Fruit fly (Drosophila melanogaster) whole organism, embryonic: ENCODE measurements around the gene CG3349.

Experiments
- B-H1 ChIP-seq: fragments of 200-800 bp; sonication (Bioruptor generic); IDR thresholded peaks from 3 replicates; pipeline ENCODE4 v1.3.6; 2022; ENCODE audit warnings: missing biosample characterization, missing genetic modification characterization
- B-H2 ChIP-seq: fragments of 200-800 bp; sonication (Bioruptor generic); optimal IDR thresholded peaks from 2 replicates; lab custom pipeline; 2018; ENCODE audit warnings: missing biosample characterization, mild to moderate bottlenecking, missing genetic modification characterization
- CG11560 ChIP-seq: fragments of 200-800 bp; sonication (Bioruptor generic); IDR thresholded peaks from 3 replicates; pipeline ENCODE4 v1.3.6; 2022; ENCODE audit warnings: missing biosample characterization, missing genetic modification characterization
- CG12391 ChIP-seq: fragments of 200-800 bp; sonication (Bioruptor generic); optimal IDR thresholded peaks from 3 replicates; lab custom pipeline; 2018; ENCODE audit warnings: missing biosample characterization, mild to moderate bottlenecking, missing genetic modification characterization, moderate library complexity
- CG13624 ChIP-seq: fragments of 200-800 bp; sonication (Bioruptor generic); optimal IDR thresholded peaks from 2 replicates; lab custom pipeline; 2016; ENCODE audit warnings: missing biosample characterization, missing genetic modification characterization
- CG15011 ChIP-seq: fragments of 200-800 bp; sonication (Bioruptor generic); optimal IDR thresholded peaks from 3 replicates; lab custom pipeline; 2018; ENCODE audit warnings: missing biosample characterization, mild to moderate bottlenecking, missing genetic modification characterization
- CG15073 ChIP-seq: fragments of 200-800 bp; sonication (Bioruptor generic); optimal IDR thresholded peaks from 2 replicates; lab custom pipeline; 2016; ENCODE audit warnings: missing biosample characterization, missing genetic modification characterization
- CG16863 ChIP-seq: fragments of 200-800 bp; sonication (Bioruptor generic); optimal IDR thresholded peaks from 3 replicates; lab custom pipeline; 2016; ENCODE audit warnings: missing biosample characterization, missing genetic modification characterization
- CG17361 ChIP-seq: fragments of 200-800 bp; sonication (Bioruptor generic); IDR thresholded peaks from 3 replicates; pipeline ENCODE4 v1.3.6; 2022; ENCODE audit warnings: missing biosample characterization, missing genetic modification characterization
- CG1792 ChIP-seq: fragments of 200-800 bp; sonication (Bioruptor generic); optimal IDR thresholded peaks from 2 replicates; lab custom pipeline; 2016; ENCODE audit warnings: missing biosample characterization, missing genetic modification characterization
- CG18764 ChIP-seq: fragments of 200-800 bp; sonication (Bioruptor generic); optimal IDR thresholded peaks from 3 replicates; lab custom pipeline; 2016; ENCODE audit warnings: missing biosample characterization, missing genetic modification characterization
- CG2875 ChIP-seq: fragments of 200-800 bp; sonication (Bioruptor generic); optimal IDR thresholded peaks from 2 replicates; lab custom pipeline; 2017; ENCODE audit warnings: missing biosample characterization, mild to moderate bottlenecking, missing genetic modification characterization, missing genetic modification reagents
- CG30020 ChIP-seq: fragments of 200-800 bp; optimal IDR thresholded peaks from 2 replicates; lab custom pipeline; 2019; ENCODE audit warnings: missing biosample characterization, mild to moderate bottlenecking, missing genetic modification characterization, moderate library complexity
- CG33213 ChIP-seq: fragments of 200-800 bp; sonication (Bioruptor generic); optimal IDR thresholded peaks from 3 replicates; lab custom pipeline; 2016; ENCODE audit warnings: missing biosample characterization, missing genetic modification characterization
- CG3838 ChIP-seq: fragments of 200-800 bp; sonication (Bioruptor generic); optimal IDR thresholded peaks from 3 replicates; lab custom pipeline; 2016; ENCODE audit warnings: missing biosample characterization, missing genetic modification characterization
- CG3847 ChIP-seq: fragments of 200-800 bp; sonication (Bioruptor generic); IDR thresholded peaks from 2 replicates; pipeline ENCODE4 v1.3.6; 2022; ENCODE audit warnings: missing biosample characterization, missing genetic modification characterization
- CG4617 ChIP-seq: fragments of 200-800 bp; sonication (Bioruptor generic); optimal IDR thresholded peaks from 3 replicates; lab custom pipeline; 2016; ENCODE audit warnings: missing biosample characterization, missing genetic modification characterization, borderline replicate concordance
- CG6254 ChIP-seq: fragments of 200-800 bp; sonication (Bioruptor generic); optimal IDR thresholded peaks from 3 replicates; lab custom pipeline; 2017; ENCODE audit warnings: mild to moderate bottlenecking, missing biosample characterization, missing genetic modification reagents, missing genetic modification characterization
- CG6683 ChIP-seq: fragments of 200-800 bp; sonication (Bioruptor generic); optimal IDR thresholded peaks from 2 replicates; lab custom pipeline; 2017; ENCODE audit warnings: missing biosample characterization, mild to moderate bottlenecking, missing genetic modification characterization, missing genetic modification reagents
- CG7372 ChIP-seq: fragments of 200-800 bp; sonication (Bioruptor generic); IDR thresholded peaks from 2 replicates; pipeline ENCODE4 v1.3.6; 2022; ENCODE audit warnings: missing biosample characterization, missing genetic modification characterization
- CG7556 ChIP-seq: fragments of 200-800 bp; sonication (Bioruptor generic); optimal IDR thresholded peaks from 2 replicates; lab custom pipeline; 2017; ENCODE audit warnings: missing biosample characterization, mild to moderate bottlenecking, missing genetic modification characterization
- Chrac-16 ChIP-seq: fragments of 200-800 bp; sonication (Bioruptor generic); optimal IDR thresholded peaks from 3 replicates; lab custom pipeline; 2016; ENCODE audit warnings: missing biosample characterization, missing genetic modification characterization
- D19A ChIP-seq: fragments of 200-800 bp; optimal IDR thresholded peaks from 3 replicates; lab custom pipeline; 2019; ENCODE audit warnings: missing biosample characterization, mild to moderate bottlenecking, missing genetic modification characterization, moderate library complexity
- Fer1 ChIP-seq: fragments of 200-800 bp; sonication (Bioruptor generic); optimal IDR thresholded peaks from 2 replicates; lab custom pipeline; 2017; ENCODE audit warnings: missing biosample characterization, mild to moderate bottlenecking, missing genetic modification characterization
- HLH4C ChIP-seq: fragments of 200-800 bp; sonication (Bioruptor generic); IDR thresholded peaks from 3 replicates; pipeline ENCODE4 v1.3.6; 2022; ENCODE audit warnings: missing biosample characterization, missing genetic modification characterization; ENCODE audit not compliant: partially characterized antibody
- HmgZ ChIP-seq: fragments of 200-800 bp; sonication (Bioruptor generic); optimal IDR thresholded peaks from 2 replicates; lab custom pipeline; 2018; ENCODE audit warnings: missing biosample characterization, mild to moderate bottlenecking, missing genetic modification characterization
- Kr ChIP-seq: fragments of 200-800 bp; sonication (Bioruptor generic); optimal IDR thresholded peaks from 2 replicates; lab custom pipeline; 2017; ENCODE audit warnings: missing biosample characterization, mild to moderate bottlenecking, missing genetic modification characterization
- Mad ChIP-seq: fragments of 200-800 bp; sonication (Bioruptor generic); optimal IDR thresholded peaks from 2 replicates; lab custom pipeline; 2016; ENCODE audit warnings: missing biosample characterization, missing genetic modification characterization
- Opbp ChIP-seq: fragments of 200-800 bp; sonication (Bioruptor generic); IDR thresholded peaks from 3 replicates; pipeline ENCODE4 v1.3.6; 2022; ENCODE audit warnings: missing biosample characterization, missing genetic modification characterization; ENCODE audit not compliant: partially characterized antibody
- Pdp1 ChIP-seq, 2 experiments: fragments of 200-800 bp; sonication (Bioruptor generic); optimal IDR thresholded peaks; 3 replicates each; lab custom pipeline; 2016; ENCODE audit warnings: missing biosample characterization in 2 of 2, missing genetic modification characterization in 2 of 2, mild to moderate bottlenecking in 1 of 2, moderate library complexity in 1 of 2
- Ptx1 ChIP-seq: fragments of 200-800 bp; sonication (Bioruptor generic); IDR thresholded peaks from 2 replicates; pipeline ENCODE4 v1.3.6; 2022; ENCODE audit warnings: missing biosample characterization, missing genetic modification characterization
- Rfx ChIP-seq: fragments of 200-800 bp; sonication (Bioruptor generic); IDR thresholded peaks from 2 replicates; pipeline ENCODE4 v1.3.6; 2022; ENCODE audit warnings: missing biosample characterization, missing genetic modification characterization
- Side ChIP-seq: fragments of 200-800 bp; sonication (Bioruptor generic); optimal IDR thresholded peaks from 2 replicates; lab custom pipeline; 2016; ENCODE audit warnings: missing biosample characterization, missing genetic modification characterization
- Sox102F ChIP-seq: fragments of 200-800 bp; sonication (Bioruptor generic); optimal IDR thresholded peaks from 2 replicates; lab custom pipeline; 2018; ENCODE audit warnings: missing biosample characterization, mild to moderate bottlenecking, missing genetic modification characterization, moderate library complexity
- bbx ChIP-seq: fragments of 200-800 bp; sonication (Bioruptor generic); IDR thresholded peaks from 2 replicates; pipeline ENCODE4 v1.3.6; 2022; ENCODE audit warnings: missing biosample characterization, missing genetic modification characterization; ENCODE audit not compliant: partially characterized antibody
- caup ChIP-seq: fragments of 200-800 bp; sonication (Bioruptor generic); optimal IDR thresholded peaks from 3 replicates; lab custom pipeline; 2017; ENCODE audit warnings: missing biosample characterization, mild to moderate bottlenecking, missing genetic modification characterization, moderate library complexity; ENCODE audit not compliant: severe bottlenecking
- fd64A ChIP-seq: fragments of 200-800 bp; sonication (Bioruptor generic); optimal IDR thresholded peaks from 3 replicates; lab custom pipeline; 2018; ENCODE audit warnings: missing biosample characterization, mild to moderate bottlenecking, missing genetic modification characterization
- hkb ChIP-seq, 2 experiments: fragments of 200-800 bp in 1 of 2; fragments of >200 bp in 1 of 2; sonication (Bioruptor generic) in 1 of 2; IDR thresholded peaks in 1 of 2; optimal IDR thresholded peaks in 1 of 2; 2 replicates each; pipeline versions ENCODE4 v1.3.6 to Lab custom; 2017 to 2022; ENCODE audit warnings: missing biosample characterization in 1 of 2, missing genetic modification characterization in 1 of 2
- klu ChIP-seq: fragments of 200-800 bp; sonication (Bioruptor generic); IDR thresholded peaks from 2 replicates; pipeline ENCODE4 v1.3.6; 2022; ENCODE audit warnings: missing biosample characterization, missing genetic modification characterization
- lbe ChIP-seq: fragments of 200-800 bp; sonication (Bioruptor generic); optimal IDR thresholded peaks from 2 replicates; lab custom pipeline; 2016; ENCODE audit warnings: missing biosample characterization, mild to moderate bottlenecking, missing genetic modification characterization
- otp ChIP-seq: fragments of 200-800 bp; sonication (Bioruptor generic); IDR thresholded peaks from 3 replicates; pipeline ENCODE4, ENCODE4 v1.3.6; 2022; ENCODE audit warnings: missing biosample characterization, missing genetic modification characterization
- pita ChIP-seq: fragments of 200-800 bp; sonication (Bioruptor generic); optimal IDR thresholded peaks from 2 replicates; lab custom pipeline; 2017; ENCODE audit warnings: missing biosample characterization, mild to moderate bottlenecking, missing genetic modification characterization
- pros ChIP-seq: fragments of 200-800 bp; sonication (Bioruptor generic); optimal IDR thresholded peaks from 3 replicates; lab custom pipeline; 2019; ENCODE audit warnings: missing biosample characterization, mild to moderate bottlenecking, missing genetic modification characterization, moderate library complexity
- psq ChIP-seq: fragments of 200-800 bp; sonication (Bioruptor generic); optimal IDR thresholded peaks from 2 replicates; lab custom pipeline; 2017; ENCODE audit warnings: missing biosample characterization, missing genetic modification characterization
- pum ChIP-seq: fragments of 200-800 bp; sonication (Bioruptor generic); optimal IDR thresholded peaks from 2 replicates; lab custom pipeline; 2016; ENCODE audit warnings: missing biosample characterization, missing genetic modification characterization
- row ChIP-seq: fragments of 200-800 bp; sonication (Bioruptor generic); IDR thresholded peaks from 3 replicates; pipeline ENCODE4 v1.3.6; 2022; ENCODE audit warnings: missing biosample characterization, missing genetic modification characterization
- sens ChIP-seq: fragments of 200-800 bp; sonication (Bioruptor generic); peaks from one replicate; lab custom pipeline; 2016; ENCODE audit warnings: missing biosample characterization, missing genetic modification characterization
- sna ChIP-seq: fragments of 200-800 bp; sonication (Bioruptor generic); IDR thresholded peaks from 2 replicates; pipeline ENCODE4 v1.3.6; 2022; ENCODE audit warnings: missing biosample characterization, missing genetic modification characterization; ENCODE audit not compliant: partially characterized antibody
- usp ChIP-seq: fragments of >200 bp; optimal IDR thresholded peaks from 2 replicates; lab custom pipeline; 2017; ENCODE audit warnings: missing biosample characterization, missing genetic modification characterization
- vvl ChIP-seq: fragments of 200-800 bp; sonication (Bioruptor generic); IDR thresholded peaks from 2 replicates; pipeline ENCODE4 v1.3.6; 2022; ENCODE audit warnings: missing biosample characterization, missing genetic modification characterization
- z ChIP-seq: fragments of 200-800 bp; sonication (Bioruptor generic); IDR thresholded peaks from 3 replicates; pipeline ENCODE4 v1.3.6; 2022; ENCODE audit warnings: missing biosample characterization, missing genetic modification characterization

Gene CG3349

DNA sequence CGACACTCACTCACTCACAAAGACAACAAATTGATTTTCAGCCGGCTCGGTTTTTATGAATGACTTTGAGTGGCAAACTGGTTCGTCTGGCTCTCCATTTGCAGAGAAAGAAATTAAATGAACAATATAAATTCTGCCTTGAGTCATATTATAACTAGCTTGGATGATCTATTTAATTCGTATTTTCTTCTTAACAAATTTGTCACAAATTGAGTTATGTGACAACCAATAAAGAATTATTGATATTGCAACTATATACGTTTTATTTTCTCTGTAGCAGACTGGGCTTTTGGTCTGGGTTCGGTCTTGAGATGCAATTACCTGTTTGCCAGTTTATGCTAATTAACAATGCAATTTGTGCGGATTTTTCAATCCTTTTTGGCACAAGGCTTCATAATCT, 27.4 kb downstream of the CG3349 start (continued):
- TF ChIP-seq CG3847 (GFP tag; lab: Robert Waterston, UW): no peak
- no peak for TF ChIP-seq HmgZ (tag; lab: Kevin White, UChicago)
- no peak for TF ChIP-seq sna (GFP tag; lab: Robert Waterston, UW)
- TF ChIP-seq lbe (GFP tag; lab: Kevin White, UChicago): no peak
- TF ChIP-seq pum: no peak
- no peak for TF ChIP-seq CG6254
- TF ChIP-seq Side: no peak
- peak; percentile 36; the same call in 1 of the 3 replicates for TF ChIP-seq row (GFP tag; lab: Robert Waterston, UW)
- peak in 1 of 2 experiments; percentile 11 for TF ChIP-seq Pdp1 (GFP tag; optimal IDR thresholded peaks at IDR 0.05; lab: Kevin White, UChicago)
- no peak for TF ChIP-seq CG16863
- no peak for TF ChIP-seq hkb (optimal IDR thresholded peaks at IDR 0.05; lab: Kevin White, UChicago)
- 0 out of 2 replicates have a peak, but pooled peaks have one; percentile 29 for TF ChIP-seq hkb (GFP tag; IDR thresholded peaks at IDR 0.05; lab: Robert Waterston, UW)
- TF ChIP-seq otp (GFP tag; lab: Robert Waterston, UW): no peak
- no peak for TF ChIP-seq CG18764
- TF ChIP-seq B-H2 (GFP tag; lab: Kevin White, UChicago): no peak
- no peak for TF ChIP-seq CG7372 (GFP tag; lab: Robert Waterston, UW)
- TF ChIP-seq Ptx1: no peak
- no peak for TF ChIP-seq Fer1 (GFP tag; lab: Kevin White, UChicago)
- TF ChIP-seq B-H1 (GFP tag; lab: Robert Waterston, UW): no peak
- peak; percentile 9 for TF ChIP-seq CG12391 (tag; lab: Kevin White, UChicago)
- TF ChIP-seq CG1792 (GFP tag; lab: Kevin White, UChicago): no peak
- no peak for TF ChIP-seq Mad (GFP tag; lab: Kevin White, UChicago)
- no peak for TF ChIP-seq Kr (GFP tag; lab: Kevin White, UChicago)
- no peak for TF ChIP-seq HLH4C (GFP tag; lab: Robert Waterston, UW)
- no peak for TF ChIP-seq CG6683 (GFP tag; lab: Kevin White, UChicago)
- TF ChIP-seq Chrac-16: no peak
- TF ChIP-seq pita (GFP tag; lab: Kevin White, UChicago): no peak
- no peak for TF ChIP-seq CG13624 (GFP tag; lab: Kevin White, UChicago)
- TF ChIP-seq klu (GFP tag; lab: Robert Waterston, UW): no peak
- 0 out of 3 replicates have a peak, but pooled peaks have one; percentile 30 for TF ChIP-seq CG17361 (GFP tag; lab: Robert Waterston, UW)
- TF ChIP-seq bbx (GFP tag; lab: Robert Waterston, UW): no peak
- TF ChIP-seq CG2875 (GFP tag; lab: Kevin White, UChicago): peak; percentile 4
- TF ChIP-seq psq (GFP tag; lab: Kevin White, UChicago): no peak
- no peak for TF ChIP-seq CG33213 (GFP tag; lab: Kevin White, UChicago)
- no peak for TF ChIP-seq Opbp (GFP tag; lab: Robert Waterston, UW)
- TF ChIP-seq Sox102F (GFP tag; lab: Kevin White, UChicago): peak; percentile 46
- no peak for TF ChIP-seq CG15073
- TF ChIP-seq pros (GFP tag; lab: Kevin White, UChicago): no peak
- no peak for TF ChIP-seq Rfx (GFP tag; lab: Robert Waterston, UW)
- no peak for TF ChIP-seq caup (GFP tag; lab: Kevin White, UChicago)
- TF ChIP-seq D19A (tag; lab: Kevin White, UChicago): no peak
- no peak for TF ChIP-seq CG3838 (GFP tag; lab: Kevin White, UChicago)
- no peak for TF ChIP-seq CG4617 (GFP tag; lab: Kevin White, UChicago)
- TF ChIP-seq usp (GFP tag; lab: Kevin White, UChicago): no peak
- TF ChIP-seq CG11560 (tag; lab: Robert Waterston, UW): no peak
- no peak for TF ChIP-seq CG7556 (GFP tag; lab: Kevin White, UChicago)
- peak; percentile 27; the same call in 1 of the 2 replicates for TF ChIP-seq vvl (GFP tag; lab: Robert Waterston, UW)
- peak; percentile 30 for TF ChIP-seq sens (GFP tag; lab: Kevin White, UChicago)
- TF ChIP-seq z (GFP tag; lab: Robert Waterston, UW): 0 out of 3 replicates have a peak, but pooled peaks have one; percentile 30
- TF ChIP-seq CG15011 (GFP tag; lab: Kevin White, UChicago): no peak
- no peak for TF ChIP-seq CG30020
- no peak for TF ChIP-seq fd64A (GFP tag; lab: Kevin White, UChicago)
